Fruit fly (Drosophila melanogaster): ENCODE measurements around the gene shi.

dm6 chrX:15891606-15892345 lies at the start of gene shi:
- TF ChIP-seq usp (GFP tag; optimal IDR thresholded peaks at IDR 0.05) (no peak), foxo (GFP tag; optimal IDR thresholded peaks at IDR 0.05) (no peak), rgr (GFP tag; optimal IDR thresholded peaks at IDR 0.05) (no peak), psq (GFP tag; optimal IDR thresholded peaks at IDR 0.05) (no peak), CG9705 (GFP tag; optimal IDR thresholded peaks at IDR 0.05) (no peak), CG32264 (GFP tag; optimal IDR thresholded peaks at IDR 0.05) (no peak), Sp1 (GFP tag; optimal IDR thresholded peaks at IDR 0.05) (no peak), HLH106 (tag; optimal IDR thresholded peaks at IDR 0.05) (no peak), Mio (GFP tag; optimal IDR thresholded peaks at IDR 0.05) (no peak), h (GFP tag; optimal IDR thresholded peaks at IDR 0.05) (no peak), jim (GFP tag; optimal IDR thresholded peaks at IDR 0.05) (no peak), Hr78 (GFP tag; optimal IDR thresholded peaks at IDR 0.05) (no peak), CrebA (GFP tag; optimal IDR thresholded peaks at IDR 0.05; ENCODE audit: borderline replicate concordance) (no peak)
